Fruit fly (Drosophila melanogaster) whole organism, embryonic: ENCODE measurements around the gene Zw.

Experiments
- BEAF-32 ChIP-seq: fragments of 200-800 bp; sonication (Bioruptor generic); optimal IDR thresholded peaks from 3 replicates; lab custom pipeline; 2017; ENCODE audit warnings: missing biosample characterization, missing genetic modification characterization, mild to moderate bottlenecking, moderate library complexity, missing genetic modification reagents
- CG13424 ChIP-seq: fragments of 200-800 bp; sonication (Bioruptor generic); optimal IDR thresholded peaks from 2 replicates; lab custom pipeline; 2019; ENCODE audit warnings: missing biosample characterization, mild to moderate bottlenecking, missing genetic modification characterization, moderate library complexity
- CG32767 ChIP-seq: fragments of 200-800 bp; sonication (Bioruptor generic); IDR thresholded peaks from 2 replicates; pipeline ENCODE4 v1.3.6; 2022; ENCODE audit warnings: missing biosample characterization, missing genetic modification characterization
- CTCF ChIP-seq: fragments of 200-800 bp; sonication (Bioruptor generic); optimal IDR thresholded peaks from 2 replicates; lab custom pipeline; 2017; ENCODE audit warnings: missing biosample characterization, mild to moderate bottlenecking, missing genetic modification characterization, moderate library complexity
- Doc2 ChIP-seq: fragments of 200-800 bp; sonication (Bioruptor generic); IDR thresholded peaks from 2 replicates; pipeline ENCODE4 v1.3.6; 2022; ENCODE audit warnings: missing biosample characterization, missing genetic modification characterization
- Doc3 ChIP-seq: fragments of 200-800 bp; sonication (Bioruptor generic); IDR thresholded peaks from 3 replicates; pipeline ENCODE4 v1.3.6; 2022; ENCODE audit warnings: missing biosample characterization, missing genetic modification characterization; ENCODE audit not compliant: partially characterized antibody
- Trl ChIP-seq, 3 experiments: fragments of >200 bp in 2 of 3; fragments of 200-800 bp in 1 of 3; sonication (Bioruptor generic) in 1 of 3; optimal IDR thresholded peaks; 2 replicates in 1 of 3; 3 replicates in 2 of 3; lab custom pipeline; 2016 to 2017; ENCODE audit warnings: missing biosample characterization in 1 of 3, missing genetic modification characterization in 1 of 3
- al ChIP-seq: fragments of 200-800 bp; sonication (Bioruptor generic); IDR thresholded peaks from 2 replicates; pipeline ENCODE4 v1.3.6; 2022; ENCODE audit warnings: missing biosample characterization, missing genetic modification characterization
- bowl ChIP-seq: fragments of 200-800 bp; sonication (Bioruptor generic); IDR thresholded peaks from 2 replicates; pipeline ENCODE4 v1.3.6; 2022; ENCODE audit warnings: missing biosample characterization, missing genetic modification characterization
- eyg ChIP-seq: fragments of 200-800 bp; sonication (Bioruptor generic); optimal IDR thresholded peaks from 3 replicates; lab custom pipeline; 2016; ENCODE audit warnings: missing biosample characterization, missing genetic modification characterization
- gro ChIP-seq: fragments of 200-800 bp; sonication (Bioruptor generic); optimal IDR thresholded peaks from 2 replicates; lab custom pipeline; 2016; ENCODE audit warnings: missing biosample characterization, missing genetic modification characterization
- ken ChIP-seq: fragments of 200-800 bp; sonication (Bioruptor generic); IDR thresholded peaks from 3 replicates; pipeline ENCODE4 v1.3.6; 2022; ENCODE audit warnings: missing biosample characterization, missing genetic modification characterization
- pros ChIP-seq: fragments of 200-800 bp; sonication (Bioruptor generic); optimal IDR thresholded peaks from 3 replicates; lab custom pipeline; 2019; ENCODE audit warnings: missing biosample characterization, mild to moderate bottlenecking, missing genetic modification characterization, moderate library complexity
- scrt ChIP-seq: fragments of 200-800 bp; sonication (Bioruptor generic); optimal IDR thresholded peaks from 2 replicates; lab custom pipeline; 2018; ENCODE audit warnings: missing biosample characterization, mild to moderate bottlenecking, missing genetic modification characterization, moderate library complexity
- stwl ChIP-seq: fragments of 200-800 bp; sonication (Bioruptor generic); optimal IDR thresholded peaks from 3 replicates; lab custom pipeline; 2018; ENCODE audit warnings: missing biosample characterization, mild to moderate bottlenecking, missing genetic modification characterization, moderate library complexity
- tio ChIP-seq: fragments of 200-800 bp; sonication (Bioruptor generic); optimal IDR thresholded peaks from 2 replicates; lab custom pipeline; 2017; ENCODE audit warnings: missing biosample characterization, missing genetic modification characterization, inconsistent platforms

Gene Zw

DNA sequence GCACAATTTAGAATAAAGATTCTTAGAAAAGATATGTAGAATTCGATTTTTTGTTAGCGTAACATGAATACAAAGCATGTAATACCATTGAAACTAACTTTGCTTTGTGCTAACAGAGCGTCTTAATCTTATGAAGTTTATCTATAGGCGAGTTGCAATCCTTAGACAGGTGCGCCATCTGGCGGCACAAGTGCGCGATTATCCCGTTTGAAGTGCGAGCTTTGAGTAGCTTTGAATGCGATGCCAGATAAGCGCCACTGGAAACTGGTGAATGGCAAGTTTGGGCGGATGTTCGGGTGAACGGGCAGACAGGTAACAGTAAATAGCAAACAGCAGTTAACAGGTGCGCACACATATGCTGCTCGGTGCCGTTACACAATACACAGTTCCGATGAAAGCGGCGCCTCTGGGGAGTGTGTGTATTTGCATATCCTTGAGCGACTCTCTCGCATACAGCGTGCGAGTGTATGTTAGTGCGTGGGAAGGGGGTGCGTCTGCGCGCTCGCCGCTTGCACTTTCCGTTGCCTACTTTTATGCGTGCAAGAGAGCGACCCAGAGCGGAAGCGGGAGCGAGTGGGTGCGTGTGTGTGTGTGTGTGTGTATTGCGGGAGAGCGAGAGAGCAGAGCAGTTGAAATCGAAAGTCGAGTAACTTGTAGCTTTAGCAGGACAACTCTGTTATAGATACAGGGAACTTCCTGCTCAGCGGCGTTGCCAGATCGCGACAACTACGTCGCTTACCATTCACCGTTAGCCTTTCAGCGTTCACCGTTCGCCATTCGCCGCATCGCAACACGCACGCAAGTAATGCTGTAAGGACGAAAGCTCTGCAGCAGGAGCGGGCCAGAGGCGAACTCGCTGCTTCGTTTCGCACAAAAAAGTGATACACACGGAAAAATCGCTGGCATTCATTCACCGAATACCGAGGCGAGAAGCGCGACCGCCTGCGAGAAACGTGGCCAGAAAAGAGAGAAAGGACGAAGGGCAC is 51.2 kb downstream of the Zw start, which contains the start of gene CG12531 (continued):
- TF ChIP-seq ken (GFP tag; lab: Robert Waterston, UW), result no peak
- TF ChIP-seq tio (GFP tag; lab: Kevin White, UChicago), result no peak
- TF ChIP-seq pros (GFP tag; lab: Kevin White, UChicago), result peak; percentile 39
- no peak for TF ChIP-seq BEAF-32 (GFP tag; lab: Kevin White, UChicago)
- TF ChIP-seq al (GFP tag; lab: Robert Waterston, UW), result no peak
- peak; percentile 61; the same call in 1 of the 2 replicates for TF ChIP-seq CG32767
- no peak for TF ChIP-seq Doc3 (GFP tag; lab: Robert Waterston, UW)
- peak; percentile 89 for TF ChIP-seq CTCF (GFP tag; lab: Kevin White, UChicago)
- TF ChIP-seq CG13424 (tag; lab: Kevin White, UChicago), result no peak
- TF ChIP-seq bowl, result no peak
- no peak for TF ChIP-seq stwl
- no peak for TF ChIP-seq eyg (GFP tag; lab: Kevin White, UChicago)
- TF ChIP-seq Doc2 (GFP tag; lab: Robert Waterston, UW), result no peak
- no peak for TF ChIP-seq gro (GFP tag; lab: Kevin White, UChicago)
- peak; percentile 67 to 81 for TF ChIP-seq Trl (optimal IDR thresholded peaks at IDR 0.05; lab: Kevin White, UChicago)
- no peak for TF ChIP-seq Trl (GFP tag; optimal IDR thresholded peaks at IDR 0.05; lab: Kevin White, UChicago)
- TF ChIP-seq scrt (GFP tag; lab: Kevin White, UChicago), result peak; percentile 50
